Fruit fly (Drosophila melanogaster): Measurements from ENCODE around the gene Usp5.

- TF ChIP-seq CG7101 (tag; optimal IDR thresholded peaks at IDR 0.05): no peak
- no peak for TF ChIP-seq ovo (GFP tag; optimal IDR thresholded peaks at IDR 0.05)
- TF ChIP-seq Mnt (GFP tag; optimal IDR thresholded peaks at IDR 0.05): no peak
- TF ChIP-seq kay (GFP tag; ENCODE audit: borderline replicate concordance): no peak
- TF ChIP-seq pad (GFP tag; optimal IDR thresholded peaks at IDR 0.05): no peak
Measured at dm6 chr3L:3095590-3095989, 52.6 kb downstream of the Usp5 start.
